Worm (Caenorhabditis elegans) whole organism, L3 larva: Measurements from ENCODE around the gene F53F8.5.

Experiments used
- R02D3.7 ChIP-seq: fragments of 150-350 bp; optimal IDR thresholded peaks from 2 replicates; lab custom pipeline; 2014; ENCODE audit warnings: missing biosample characterization, missing genetic modification characterization
- aly-2 ChIP-seq: fragments of 150-350 bp; optimal IDR thresholded peaks from 2 replicates; lab custom pipeline; 2014; ENCODE audit warnings: missing biosample characterization, missing genetic modification characterization
- ceh-82 ChIP-seq: fragments of 150-350 bp; optimal IDR thresholded peaks from 2 replicates; lab custom pipeline; 2014; ENCODE audit warnings: missing biosample characterization, missing genetic modification characterization
- daf-12 ChIP-seq: fragments of 150-350 bp; optimal IDR thresholded peaks from 2 replicates; lab custom pipeline; 2014; ENCODE audit warnings: missing biosample characterization, missing genetic modification reagents, missing genetic modification characterization
- elt-3 ChIP-seq, 3 experiments: fragments of 150-350 bp in 1 of 3; sonication (generic microtip) in 2 of 3; optimal IDR thresholded peaks; 2 replicates in 2 of 3; 4 replicates in 1 of 3; lab custom pipeline; 2014 to 2017; ENCODE audit warnings: missing biosample characterization in 3 of 3, missing genetic modification characterization in 3 of 3
- fkh-10 ChIP-seq: sonication (generic microtip); optimal IDR thresholded peaks from 2 replicates; lab custom pipeline; 2017; ENCODE audit warnings: missing biosample characterization, missing genetic modification reagents, missing genetic modification characterization
- fos-1 ChIP-seq: fragments of 150-350 bp; optimal IDR thresholded peaks from 2 replicates; lab custom pipeline; 2014; ENCODE audit warnings: missing biosample characterization, missing genetic modification characterization
- jun-1 ChIP-seq: fragments of 150-350 bp; optimal IDR thresholded peaks from 2 replicates; lab custom pipeline; 2014; ENCODE audit warnings: missing biosample characterization, missing genetic modification reagents, missing genetic modification characterization
- lsy-12 ChIP-seq: sonication (generic microtip); optimal IDR thresholded peaks from 2 replicates; lab custom pipeline; 2016; ENCODE audit warnings: mild to moderate bottlenecking, missing genetic modification characterization, missing compliant biosample characterization
- nhr-11 ChIP-seq: fragments of 150-350 bp; optimal IDR thresholded peaks from 2 replicates; lab custom pipeline; 2014; ENCODE audit warnings: missing biosample characterization, missing genetic modification characterization
- nhr-77 ChIP-seq: fragments of 150-350 bp; optimal IDR thresholded peaks from 2 replicates; lab custom pipeline; 2014; ENCODE audit warnings: missing biosample characterization, missing genetic modification characterization

DNA sequence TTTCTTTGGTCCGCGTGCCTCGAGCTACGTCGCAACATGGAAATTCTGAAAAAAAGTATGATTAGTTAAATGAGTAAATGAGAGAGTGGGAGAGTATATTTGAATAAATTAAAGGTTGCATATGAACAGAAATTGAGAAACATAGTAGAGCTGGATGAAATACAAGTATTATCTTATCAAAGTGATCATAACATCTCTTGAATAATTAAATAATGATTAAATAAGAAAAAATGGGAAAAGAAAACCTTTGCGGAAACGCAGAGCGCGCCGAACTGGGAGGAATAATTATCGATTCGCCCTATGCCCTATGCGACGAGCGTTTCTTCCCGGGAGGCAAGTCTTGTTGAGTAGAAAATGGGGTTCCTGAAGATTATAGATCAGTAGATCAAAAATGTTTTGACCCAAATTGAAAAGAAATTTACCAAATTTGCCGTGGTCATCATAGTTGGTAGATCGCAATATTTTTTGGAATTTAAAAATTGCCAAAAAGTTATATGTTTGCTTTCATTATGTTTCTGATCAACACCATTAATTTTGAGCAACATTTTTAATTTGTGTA lies 14.3 kb downstream of the F53F8.5 start, which contains the start of gene F53F8.3:
- TF ChIP-seq daf-12 (tag; lab: Kevin White, UChicago) (no peak), jun-1 (tag; lab: Kevin White, UChicago) (no peak), R02D3.7 (tag; lab: Kevin White, UChicago) (no peak), elt-3 (tag; optimal IDR thresholded peaks at IDR 0.05; lab: Kevin White, UChicago) (no peak), nhr-11 (no peak), ceh-82 (tag; lab: Kevin White, UChicago) (no peak), nhr-77 (tag; lab: Kevin White, UChicago) (no peak), lsy-12 (no peak), fos-1 (no peak), fkh-10 (GFP tag; lab: Kevin White, UChicago) (no peak), aly-2 (tag; lab: Kevin White, UChicago) (no peak)
